Fruit fly (Drosophila melanogaster): ENCODE measurements around the gene CG7201.

dm6 chr3L:8331414-8331813 is 36.3 kb upstream of the CG7201 start:
- TF ChIP-seq CG7045 (GFP tag; optimal IDR thresholded peaks at IDR 0.05) (no peak), Mnt (GFP tag; optimal IDR thresholded peaks at IDR 0.05) (no peak), CG1620 (GFP tag; optimal IDR thresholded peaks at IDR 0.05) (no peak), Crg-1 (GFP tag; optimal IDR thresholded peaks at IDR 0.05) (no peak), cic (GFP tag; optimal IDR thresholded peaks at IDR 0.05) (no peak)

Data from whole organism, adult.